Fruit fly (Drosophila melanogaster) whole organism, prepupa: ENCODE measurements around the gene Dph1.

Experiments used
- CG34406 ChIP-seq: fragments of 200-800 bp; sonication (Bioruptor generic); optimal IDR thresholded peaks from 3 replicates; lab custom pipeline; 2016; ENCODE audit warnings: missing biosample characterization, missing genetic modification characterization
- CG6276 ChIP-seq: fragments of 200-800 bp; sonication (Bioruptor generic); optimal IDR thresholded peaks from 2 replicates; lab custom pipeline; 2017; ENCODE audit warnings: missing biosample characterization, mild to moderate bottlenecking, missing genetic modification characterization
- Eip75B ChIP-seq: fragments of 200-800 bp; sonication (Bioruptor generic); optimal IDR thresholded peaks from 3 replicates; lab custom pipeline; 2016; ENCODE audit warnings: missing biosample characterization, missing genetic modification characterization
- Eip78C ChIP-seq: fragments of 200-800 bp; sonication (Bioruptor generic); peaks from one replicate; lab custom pipeline; 2016; ENCODE audit warnings: missing biosample characterization, missing genetic modification characterization
- Hr39 ChIP-seq: fragments of 200-800 bp; sonication (Bioruptor generic); optimal IDR thresholded peaks from 2 replicates; lab custom pipeline; 2016; ENCODE audit warnings: missing biosample characterization, missing genetic modification characterization
- Lpt ChIP-seq: fragments of 200-800 bp; sonication (Bioruptor generic); optimal IDR thresholded peaks from 3 replicates; lab custom pipeline; 2016; ENCODE audit warnings: missing biosample characterization, missing genetic modification characterization
- spab ChIP-seq: fragments of 200-800 bp; sonication (Bioruptor generic); optimal IDR thresholded peaks from 2 replicates; lab custom pipeline; 2017; ENCODE audit warnings: missing biosample characterization, mild to moderate bottlenecking, missing genetic modification characterization, missing genetic modification reagents

DNA sequence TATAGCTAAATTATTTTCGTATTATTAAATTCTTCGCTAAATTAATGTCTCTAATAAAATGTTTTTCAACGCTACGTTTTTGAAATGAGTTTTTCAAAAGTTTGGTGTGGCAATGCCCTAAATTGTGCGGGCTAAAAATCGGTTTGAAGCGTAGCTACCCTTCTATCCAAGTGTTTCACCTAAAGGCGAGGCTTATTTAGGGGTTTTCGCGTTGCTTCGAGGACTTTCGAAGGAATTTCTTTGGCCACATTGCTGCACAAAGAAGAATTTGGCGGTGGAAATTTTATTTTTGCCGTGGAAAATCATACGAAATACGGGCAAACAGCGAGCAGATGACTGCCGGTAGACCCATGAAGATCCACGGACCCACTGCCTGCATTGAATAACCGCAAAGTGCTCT is 15.0 kb downstream of the Dph1 start, which contains the start of gene TfIIEalpha:
- TF ChIP-seq CG6276 (GFP tag; lab: Kevin White, UChicago) (no peak), Eip75B (GFP tag; lab: Kevin White, UChicago) (no peak), CG34406 (GFP tag; lab: Kevin White, UChicago) (no peak), Eip78C (no peak), Lpt (GFP tag; lab: Kevin White, UChicago) (no peak), Hr39 (no peak), spab (GFP tag; lab: Kevin White, UChicago) (no peak)
